Worm (Caenorhabditis elegans) whole organism, young adult: ENCODE measurements around the gene hal-2.
A peak's percentile ranks its signal among the peaks of the same experiment; 100 is the strongest.

Experiments
- B0019.2 ChIP-seq: fragments of 200-800 bp; sonication (Bioruptor generic); conservative IDR thresholded peaks from 2 replicates; pipeline ENCODE4 v1.3.6; 2022; ENCODE audit warnings: missing genetic modification reagents, missing genetic modification characterization, missing compliant biosample characterization
- C06A6.2 ChIP-seq: fragments of 200-800 bp; sonication (Bioruptor generic); conservative IDR thresholded peaks from 2 replicates; pipeline ENCODE4 v1.3.6; 2022; ENCODE audit warnings: missing genetic modification characterization, missing compliant biosample characterization
- F37B4.10 ChIP-seq: fragments of 200-800 bp; sonication (Bioruptor generic); IDR thresholded peaks from 2 replicates; pipeline ENCODE4 v1.3.6; 2022; ENCODE audit warnings: missing genetic modification characterization, missing compliant biosample characterization
- F52B5.7 ChIP-seq: sonication (generic microtip); optimal IDR thresholded peaks from 2 replicates; lab custom pipeline; 2016; ENCODE audit warnings: mild to moderate bottlenecking, missing genetic modification characterization, missing compliant biosample characterization
- F57A8.1 ChIP-seq: fragments of 200-800 bp; sonication (Bioruptor generic); optimal IDR thresholded peaks from 2 replicates; lab custom pipeline; 2018; ENCODE audit warnings: mild to moderate bottlenecking, missing genetic modification characterization, moderate library complexity, missing compliant biosample characterization
- K11D2.4 ChIP-seq: fragments of 200-800 bp; sonication (Bioruptor generic); IDR thresholded peaks from 2 replicates; pipeline ENCODE4 v1.3.6; 2022; ENCODE audit warnings: missing genetic modification reagents, missing genetic modification characterization, missing compliant biosample characterization
- K12H6.12 ChIP-seq: fragments of 200-800 bp; sonication (Bioruptor generic); optimal IDR thresholded peaks from 2 replicates; lab custom pipeline; 2018; ENCODE audit warnings: mild to moderate bottlenecking, missing genetic modification characterization, missing compliant biosample characterization
- Y53G8AR.9 ChIP-seq: fragments of 200-800 bp; sonication (Bioruptor generic); conservative IDR thresholded peaks from 2 replicates; pipeline ENCODE4 v1.3.6; 2022; ENCODE audit warnings: missing genetic modification reagents, missing genetic modification characterization, missing compliant biosample characterization
- Y56A3A.18 ChIP-seq: fragments of 200-800 bp; sonication (Bioruptor generic); IDR thresholded peaks from 2 replicates; pipeline ENCODE4 v1.3.6; 2022; ENCODE audit warnings: missing genetic modification reagents, missing genetic modification characterization, missing compliant biosample characterization
- ZK185.1 ChIP-seq: sonication (generic microtip); optimal IDR thresholded peaks from 2 replicates; lab custom pipeline; 2016; ENCODE audit warnings: mild to moderate bottlenecking, missing genetic modification characterization, missing compliant biosample characterization; ENCODE audit not compliant: poor library complexity, severe bottlenecking
- aptf-2 ChIP-seq: fragments of 200-800 bp; sonication (Bioruptor generic); conservative IDR thresholded peaks from 2 replicates; pipeline ENCODE4 v1.3.6; 2022; ENCODE audit warnings: missing genetic modification reagents, missing genetic modification characterization, missing compliant biosample characterization
- attf-5 ChIP-seq: fragments of 200-800 bp; sonication (Bioruptor generic); optimal IDR thresholded peaks from 2 replicates; lab custom pipeline; 2018; ENCODE audit warnings: mild to moderate bottlenecking, missing genetic modification characterization, missing compliant biosample characterization
- attf-6 ChIP-seq: fragments of 200-800 bp; sonication (Bioruptor generic); IDR thresholded peaks from 2 replicates; pipeline ENCODE4 v1.3.6; 2022; ENCODE audit warnings: missing genetic modification reagents, missing genetic modification characterization, missing compliant biosample characterization
- bed-1 ChIP-seq: fragments of 200-800 bp; sonication (Bioruptor generic); IDR thresholded peaks from 2 replicates; pipeline ENCODE4 v1.3.6; 2022; ENCODE audit warnings: missing genetic modification reagents, missing genetic modification characterization, missing compliant biosample characterization
- ccch-3 ChIP-seq: fragments of 200-800 bp; sonication (Bioruptor generic); optimal IDR thresholded peaks from 2 replicates; lab custom pipeline; 2018; ENCODE audit warnings: mild to moderate bottlenecking, missing genetic modification characterization, missing compliant biosample characterization
- cebp-1 ChIP-seq, 2 experiments: fragments of 200-800 bp in 1 of 2; sonication (Bioruptor generic) in 1 of 2; sonication (generic microtip) in 1 of 2; IDR thresholded peaks in 1 of 2; optimal IDR thresholded peaks in 1 of 2; 2 replicates each; pipeline versions ENCODE4 v1.3.6 to Lab custom; 2017 to 2022; ENCODE audit warnings: missing compliant biosample characterization in 2 of 2, missing genetic modification characterization in 2 of 2, mild to moderate bottlenecking in 1 of 2, missing genetic modification reagents in 1 of 2, moderate library complexity in 1 of 2
- ceh-100 ChIP-seq: fragments of 200-800 bp; sonication (Bioruptor generic); IDR thresholded peaks from 2 replicates; pipeline ENCODE4 v1.3.6; 2022; ENCODE audit warnings: missing genetic modification reagents, missing genetic modification characterization, missing compliant biosample characterization
- ceh-27 ChIP-seq: fragments of 200-800 bp; sonication (Bioruptor generic); optimal IDR thresholded peaks from 2 replicates; lab custom pipeline; 2018; ENCODE audit warnings: mild to moderate bottlenecking, missing genetic modification characterization, moderate library complexity, missing compliant biosample characterization
- ceh-58 ChIP-seq: fragments of 200-800 bp; sonication (Bioruptor generic); IDR thresholded peaks from 2 replicates; pipeline ENCODE4 v1.3.6; 2022; ENCODE audit warnings: missing genetic modification characterization, missing compliant biosample characterization
- ceh-91 ChIP-seq: fragments of 200-800 bp; sonication (Bioruptor generic); IDR thresholded peaks from 2 replicates; pipeline ENCODE4 v1.3.6; 2022; ENCODE audit warnings: missing genetic modification reagents, missing genetic modification characterization, missing compliant biosample characterization
- chd-7 ChIP-seq: sonication (generic microtip); optimal IDR thresholded peaks from 2 replicates; lab custom pipeline; 2016; ENCODE audit warnings: mild to moderate bottlenecking, missing genetic modification characterization, moderate library complexity, missing compliant biosample characterization
- die-1 ChIP-seq: sonication (generic microtip); optimal IDR thresholded peaks from 2 replicates; lab custom pipeline; 2016; ENCODE audit warnings: missing genotype, mild to moderate bottlenecking, missing genetic modification characterization, missing compliant biosample characterization
- dox-1 ChIP-seq: fragments of 200-800 bp; sonication (Bioruptor generic); IDR thresholded peaks from 2 replicates; pipeline ENCODE4 v1.3.6; 2022; ENCODE audit warnings: missing genetic modification reagents, missing genetic modification characterization, missing compliant biosample characterization
- gei-17 ChIP-seq: fragments of 200-800 bp; sonication (Bioruptor generic); optimal IDR thresholded peaks from 2 replicates; lab custom pipeline; 2018; ENCODE audit warnings: mild to moderate bottlenecking, missing genetic modification characterization, missing compliant biosample characterization
- him-1 ChIP-seq: sonication (generic microtip); optimal IDR thresholded peaks from 2 replicates; lab custom pipeline; 2016; ENCODE audit warnings: missing genotype, missing genetic modification reagents, missing genetic modification characterization, missing compliant biosample characterization
- hlh-12 ChIP-seq: sonication (generic microtip); optimal IDR thresholded peaks from 2 replicates; lab custom pipeline; 2016; ENCODE audit warnings: missing genetic modification characterization, missing compliant biosample characterization
- hmg-1.2 ChIP-seq: fragments of 200-800 bp; sonication (Bioruptor generic); IDR thresholded peaks from 2 replicates; pipeline ENCODE4 v1.3.6; 2022; ENCODE audit warnings: missing genetic modification reagents, missing genetic modification characterization, missing compliant biosample characterization
- hrde-1 ChIP-seq: sonication (generic microtip); optimal IDR thresholded peaks from 2 replicates; lab custom pipeline; 2016; ENCODE audit warnings: missing genetic modification characterization, mild to moderate bottlenecking, missing compliant biosample characterization, moderate library complexity, missing genotype, missing genetic modification reagents, borderline replicate concordance
- hsf-1 ChIP-seq: fragments of 200-800 bp; sonication (Bioruptor generic); IDR thresholded peaks from 2 replicates; pipeline ENCODE4 v1.3.6; 2022; ENCODE audit warnings: missing genetic modification reagents, missing genetic modification characterization, missing compliant biosample characterization
- let-607 ChIP-seq, 2 experiments: fragments of 200-800 bp in 1 of 2; sonication (Bioruptor generic) in 1 of 2; sonication (generic microtip) in 1 of 2; optimal IDR thresholded peaks; 2 replicates each; lab custom pipeline; 2016 to 2018; ENCODE audit warnings: mild to moderate bottlenecking in 2 of 2, missing compliant biosample characterization in 2 of 2, missing genetic modification characterization in 2 of 2, moderate library complexity in 2 of 2, missing genotype in 1 of 2
- lir-1 ChIP-seq: fragments of 200-800 bp; sonication (Bioruptor generic); conservative IDR thresholded peaks from 2 replicates; pipeline ENCODE4 v1.3.6; 2022; ENCODE audit warnings: missing genetic modification reagents, missing genetic modification characterization, missing compliant biosample characterization
- lsy-27 ChIP-seq: sonication (generic microtip); optimal IDR thresholded peaks from 2 replicates; lab custom pipeline; 2017; ENCODE audit warnings: missing genetic modification characterization, mild to moderate bottlenecking, missing compliant biosample characterization, antibody characterized with exemption, missing genotype, borderline replicate concordance; ENCODE audit not compliant: insufficient read depth
- madf-10 ChIP-seq: sonication (generic microtip); optimal IDR thresholded peaks from 2 replicates; lab custom pipeline; 2016; ENCODE audit warnings: mild to moderate bottlenecking, missing genetic modification characterization, missing compliant biosample characterization
- mcd-1 ChIP-seq: fragments of 200-800 bp; sonication (Bioruptor generic); IDR thresholded peaks from 2 replicates; pipeline ENCODE4 v1.3.6; 2022; ENCODE audit warnings: missing genetic modification reagents, missing genetic modification characterization, missing compliant biosample characterization
- nfya-2 ChIP-seq: fragments of 200-800 bp; sonication (Bioruptor generic); IDR thresholded peaks from 2 replicates; pipeline ENCODE4 v1.3.6; 2022; ENCODE audit warnings: missing genetic modification reagents, missing genetic modification characterization, missing compliant biosample characterization
- nhr-179 ChIP-seq: sonication (generic microtip); optimal IDR thresholded peaks from 2 replicates; lab custom pipeline; 2016; ENCODE audit warnings: mild to moderate bottlenecking, missing genetic modification characterization, missing compliant biosample characterization
- nhr-90 ChIP-seq: sonication (generic microtip); optimal IDR thresholded peaks from 2 replicates; lab custom pipeline; 2016; ENCODE audit warnings: missing genotype, mild to moderate bottlenecking, missing genetic modification characterization, missing compliant biosample characterization
- pbrm-1 ChIP-seq: fragments of 200-800 bp; sonication (Bioruptor generic); IDR thresholded peaks from 2 replicates; pipeline ENCODE4 v1.3.6; 2022; ENCODE audit warnings: missing genetic modification reagents, missing genetic modification characterization, missing compliant biosample characterization
- rcor-1 ChIP-seq: fragments of 200-800 bp; sonication (Bioruptor generic); IDR thresholded peaks from 2 replicates; pipeline ENCODE4 v1.3.6; 2022; ENCODE audit warnings: missing genetic modification reagents, missing genetic modification characterization, missing compliant biosample characterization
- rpc-1 ChIP-seq, 2 experiments: fragments of 150-350 bp in 1 of 2; sonication (generic microtip) in 1 of 2; optimal IDR thresholded peaks; 2 replicates each; lab custom pipeline; 2014 to 2018; ENCODE audit warnings: missing biosample characterization in 1 of 2, missing genetic modification characterization in 1 of 2, missing genetic modification reagents in 1 of 2, missing genotype in 1 of 2
- snpc-1.3 ChIP-seq: sonication (generic microtip); optimal IDR thresholded peaks from 2 replicates; lab custom pipeline; 2017; ENCODE audit warnings: missing genetic modification characterization, mild to moderate bottlenecking, missing compliant biosample characterization, antibody characterized with exemption, moderate library complexity, missing genotype, missing genetic modification reagents; ENCODE audit not compliant: insufficient read depth
- sptf-2 ChIP-seq: fragments of 200-800 bp; sonication (Bioruptor generic); optimal IDR thresholded peaks from 2 replicates; lab custom pipeline; 2018; ENCODE audit warnings: mild to moderate bottlenecking, missing genetic modification characterization, missing compliant biosample characterization
- unc-130 ChIP-seq: sonication (generic microtip); optimal IDR thresholded peaks from 2 replicates; lab custom pipeline; 2016; ENCODE audit warnings: missing genetic modification reagents, missing genetic modification characterization, missing compliant biosample characterization
- zfh-2 ChIP-seq: fragments of 200-800 bp; sonication (Bioruptor generic); conservative IDR thresholded peaks from 2 replicates; pipeline ENCODE4 v1.3.6; 2022; ENCODE audit warnings: missing genetic modification reagents, missing genetic modification characterization, missing compliant biosample characterization
- ztf-25 ChIP-seq: fragments of 200-800 bp; sonication (Bioruptor generic); IDR thresholded peaks from 2 replicates; pipeline ENCODE4 v1.3.6; 2022; ENCODE audit warnings: missing genetic modification reagents, missing genetic modification characterization, missing compliant biosample characterization
- ztf-26 ChIP-seq: sonication (generic microtip); optimal IDR thresholded peaks from 2 replicates; lab custom pipeline; 2017; ENCODE audit warnings: missing genetic modification characterization, missing compliant biosample characterization
- ztf-6 ChIP-seq: fragments of 200-800 bp; sonication (Bioruptor generic); IDR thresholded peaks from 2 replicates; pipeline ENCODE4 v1.3.6; 2022; ENCODE audit warnings: missing genetic modification reagents, missing genetic modification characterization, missing compliant biosample characterization

hal-2 gene

ce11 chrIII:10064140-10064539, 24.6 kb downstream of the hal-2 start, which contains the start of gene ekl-6 (continued):
- no peak for TF ChIP-seq K11D2.4
- TF ChIP-seq B0019.2 (GFP tag; lab: Robert Waterston, UW), result 0 out of 2 replicates have a peak, but pooled peaks have one; percentile 23
- no peak for TF ChIP-seq bed-1 (GFP tag; lab: Robert Waterston, UW)
- peak; percentile 11 for TF ChIP-seq K12H6.12 (tag; lab: Kevin White, UChicago)
- no peak for TF ChIP-seq F37B4.10 (GFP tag; lab: Robert Waterston, UW)
- no peak for TF ChIP-seq hmg-1.2
- no peak for TF ChIP-seq nhr-90
- no peak for TF ChIP-seq hsf-1
- no peak for TF ChIP-seq madf-10 (tag; lab: Kevin White, UChicago)
- no peak for TF ChIP-seq lsy-27 (tag; lab: Kevin White, UChicago)
- peak; percentile 55 for TF ChIP-seq mcd-1
- TF ChIP-seq Y53G8AR.9 (GFP tag; lab: Robert Waterston, UW), result no peak
- TF ChIP-seq chd-7, result no peak
- no peak for TF ChIP-seq ccch-3 (GFP tag; lab: Kevin White, UChicago)
- peak; percentile 42; the same call in 1 of the 2 replicates for TF ChIP-seq ceh-91 (GFP tag; lab: Robert Waterston, UW)
- no peak for TF ChIP-seq snpc-1.3 (tag; lab: Kevin White, UChicago)
- TF ChIP-seq sptf-2 (GFP tag; lab: Kevin White, UChicago), result no peak
- TF ChIP-seq ztf-25, result no peak
- no peak for TF ChIP-seq hlh-12 (tag; lab: Kevin White, UChicago)
- TF ChIP-seq him-1 (tag; lab: Kevin White, UChicago), result no peak
- TF ChIP-seq die-1, result no peak
- 0 out of 2 replicates have a peak, but pooled peaks have one; percentile 39 for TF ChIP-seq lir-1 (GFP tag; lab: Robert Waterston, UW)
- TF ChIP-seq rcor-1 (GFP tag; lab: Robert Waterston, UW), result no peak
- no peak for TF ChIP-seq nhr-179 (tag; lab: Kevin White, UChicago)
- TF ChIP-seq zfh-2 (GFP tag; lab: Robert Waterston, UW), result no peak
- TF ChIP-seq attf-6 (GFP tag; lab: Robert Waterston, UW), result no peak
- TF ChIP-seq nfya-2 (GFP tag; lab: Robert Waterston, UW), result no peak
- no peak for TF ChIP-seq F52B5.7 (tag; lab: Kevin White, UChicago)
- TF ChIP-seq ztf-6, result 0 out of 2 replicates have a peak, but pooled peaks have one; percentile 6
- TF ChIP-seq rpc-1 (optimal IDR thresholded peaks at IDR 0.05; lab: Kevin White, UChicago), result no peak
- no peak for TF ChIP-seq rpc-1 (tag; optimal IDR thresholded peaks at IDR 0.05; lab: Kevin White, UChicago)
- no peak for TF ChIP-seq F57A8.1 (GFP tag; lab: Kevin White, UChicago)
- peak; percentile 44 for TF ChIP-seq attf-5 (GFP tag; lab: Kevin White, UChicago)
- no peak for TF ChIP-seq Y56A3A.18 (GFP tag; lab: Robert Waterston, UW)
- no peak; the same call in 1 of the 2 replicates for TF ChIP-seq dox-1
- no peak for TF ChIP-seq gei-17
- TF ChIP-seq ceh-100 (GFP tag; lab: Robert Waterston, UW), result no peak
- TF ChIP-seq pbrm-1 (GFP tag; lab: Robert Waterston, UW), result no peak
- no peak for TF ChIP-seq cebp-1 (GFP tag; IDR thresholded peaks at IDR 0.05; lab: Robert Waterston, UW)
- no peak for TF ChIP-seq cebp-1 (tag; optimal IDR thresholded peaks at IDR 0.05; lab: Kevin White, UChicago)
- peak in 1 of 2 experiments; percentile 41 for TF ChIP-seq let-607 (tag; optimal IDR thresholded peaks at IDR 0.05; lab: Kevin White, UChicago)
- TF ChIP-seq C06A6.2 (GFP tag; lab: Robert Waterston, UW), result no peak
- TF ChIP-seq unc-130 (GFP tag; lab: Kevin White, UChicago), result peak; percentile 79
- TF ChIP-seq ceh-58 (GFP tag; lab: Robert Waterston, UW), result no peak
- TF ChIP-seq ZK185.1 (tag; lab: Kevin White, UChicago), result peak; percentile 89
- TF ChIP-seq ztf-26 (tag; lab: Kevin White, UChicago), result no peak
- no peak for TF ChIP-seq hrde-1 (tag; lab: Kevin White, UChicago)
- peak; percentile 67 for TF ChIP-seq ceh-27 (GFP tag; lab: Kevin White, UChicago)
- 0 out of 2 replicates have a peak, but pooled peaks have one; percentile 9 for TF ChIP-seq aptf-2 (GFP tag; lab: Robert Waterston, UW)
